Worm (Caenorhabditis elegans) whole organism, young adult: ENCODE measurements around the gene F23H11.5.

Experiments used
- B0019.2 ChIP-seq: fragments of 200-800 bp; sonication (Bioruptor generic); conservative IDR thresholded peaks from 2 replicates; pipeline ENCODE4 v1.3.6; 2022; ENCODE audit warnings: missing genetic modification reagents, missing genetic modification characterization, missing compliant biosample characterization
- B0261.1 ChIP-seq: sonication (generic microtip); optimal IDR thresholded peaks from 2 replicates; lab custom pipeline; 2016; ENCODE audit warnings: mild to moderate bottlenecking, missing genetic modification characterization, moderate library complexity, missing compliant biosample characterization
- D2030.7 ChIP-seq: fragments of 200-800 bp; sonication (Bioruptor generic); IDR thresholded peaks from 2 replicates; pipeline ENCODE4 v1.3.6; 2022; ENCODE audit warnings: missing genetic modification reagents, missing genetic modification characterization, missing compliant biosample characterization
- F10E7.11 ChIP-seq: sonication (generic microtip); optimal IDR thresholded peaks from 2 replicates; lab custom pipeline; 2017; ENCODE audit warnings: mild to moderate bottlenecking, missing genetic modification characterization, moderate library complexity, missing compliant biosample characterization
- F22D6.2 ChIP-seq: sonication (generic microtip); optimal IDR thresholded peaks from 2 replicates; lab custom pipeline; 2016; ENCODE audit warnings: mild to moderate bottlenecking, missing genetic modification characterization, missing compliant biosample characterization
- F52B5.7 ChIP-seq: sonication (generic microtip); optimal IDR thresholded peaks from 2 replicates; lab custom pipeline; 2016; ENCODE audit warnings: mild to moderate bottlenecking, missing genetic modification characterization, missing compliant biosample characterization
- F55B11.4 ChIP-seq: sonication (generic microtip); optimal IDR thresholded peaks from 2 replicates; lab custom pipeline; 2016; ENCODE audit warnings: missing compliant biosample characterization, missing genetic modification characterization, borderline replicate concordance; ENCODE audit not compliant: insufficient read depth
- T07F8.4 ChIP-seq: sonication (generic microtip); optimal IDR thresholded peaks from 2 replicates; lab custom pipeline; 2016; ENCODE audit warnings: mild to moderate bottlenecking, missing genetic modification characterization, moderate library complexity, missing compliant biosample characterization
- T26A5.8 ChIP-seq: sonication (generic microtip); optimal IDR thresholded peaks from 2 replicates; lab custom pipeline; 2016; ENCODE audit warnings: missing genetic modification characterization, missing compliant biosample characterization
- Y53F4B.3 ChIP-seq: fragments of 200-800 bp; sonication (Bioruptor generic); IDR thresholded peaks from 2 replicates; pipeline ENCODE4 v1.3.6; 2022; ENCODE audit warnings: missing genetic modification reagents, missing genetic modification characterization, missing compliant biosample characterization
- Y53G8AR.9 ChIP-seq: fragments of 200-800 bp; sonication (Bioruptor generic); conservative IDR thresholded peaks from 2 replicates; pipeline ENCODE4 v1.3.6; 2022; ENCODE audit warnings: missing genetic modification reagents, missing genetic modification characterization, missing compliant biosample characterization
- aptf-2 ChIP-seq: fragments of 200-800 bp; sonication (Bioruptor generic); conservative IDR thresholded peaks from 2 replicates; pipeline ENCODE4 v1.3.6; 2022; ENCODE audit warnings: missing genetic modification reagents, missing genetic modification characterization, missing compliant biosample characterization
- athp-1 ChIP-seq: sonication (generic microtip); optimal IDR thresholded peaks from 2 replicates; lab custom pipeline; 2017; ENCODE audit warnings: mild to moderate bottlenecking, missing genetic modification characterization, missing compliant biosample characterization
- attf-3 ChIP-seq: fragments of 200-800 bp; sonication (Bioruptor generic); conservative IDR thresholded peaks from 2 replicates; pipeline ENCODE4 v1.3.6; 2022; ENCODE audit warnings: missing genetic modification reagents, missing genetic modification characterization, missing compliant biosample characterization
- cebp-1 ChIP-seq, 2 experiments: fragments of 200-800 bp in 1 of 2; sonication (Bioruptor generic) in 1 of 2; sonication (generic microtip) in 1 of 2; IDR thresholded peaks in 1 of 2; optimal IDR thresholded peaks in 1 of 2; 2 replicates each; pipeline versions ENCODE4 v1.3.6 to Lab custom; 2017 to 2022; ENCODE audit warnings: missing compliant biosample characterization in 2 of 2, missing genetic modification characterization in 2 of 2, mild to moderate bottlenecking in 1 of 2, missing genetic modification reagents in 1 of 2, moderate library complexity in 1 of 2
- ceh-100 ChIP-seq: fragments of 200-800 bp; sonication (Bioruptor generic); IDR thresholded peaks from 2 replicates; pipeline ENCODE4 v1.3.6; 2022; ENCODE audit warnings: missing genetic modification reagents, missing genetic modification characterization, missing compliant biosample characterization
- ceh-58 ChIP-seq: fragments of 200-800 bp; sonication (Bioruptor generic); IDR thresholded peaks from 2 replicates; pipeline ENCODE4 v1.3.6; 2022; ENCODE audit warnings: missing genetic modification characterization, missing compliant biosample characterization
- chd-7 ChIP-seq: sonication (generic microtip); optimal IDR thresholded peaks from 2 replicates; lab custom pipeline; 2016; ENCODE audit warnings: mild to moderate bottlenecking, missing genetic modification characterization, moderate library complexity, missing compliant biosample characterization
- dpl-1 ChIP-seq: fragments of 150-350 bp; optimal IDR thresholded peaks from 2 replicates; lab custom pipeline; 2014; ENCODE audit warnings: missing biosample characterization, missing genetic modification reagents, missing genetic modification characterization
- efl-1 ChIP-seq: fragments of 150-350 bp; optimal IDR thresholded peaks from 2 replicates; lab custom pipeline; 2014; ENCODE audit warnings: missing biosample characterization, missing genetic modification reagents, missing genetic modification characterization
- ekl-4 ChIP-seq: fragments of 200-800 bp; sonication (Bioruptor generic); IDR thresholded peaks from 2 replicates; pipeline ENCODE4 v1.3.6; 2022; ENCODE audit warnings: missing genetic modification reagents, missing genetic modification characterization, missing compliant biosample characterization
- ets-4 ChIP-seq: fragments of 200-800 bp; sonication (Bioruptor generic); optimal IDR thresholded peaks from 2 replicates; lab custom pipeline; 2018; ENCODE audit warnings: mild to moderate bottlenecking, missing genetic modification characterization, missing compliant biosample characterization
- him-1 ChIP-seq: sonication (generic microtip); optimal IDR thresholded peaks from 2 replicates; lab custom pipeline; 2016; ENCODE audit warnings: missing genotype, missing genetic modification reagents, missing genetic modification characterization, missing compliant biosample characterization
- hmg-1.2 ChIP-seq: fragments of 200-800 bp; sonication (Bioruptor generic); IDR thresholded peaks from 2 replicates; pipeline ENCODE4 v1.3.6; 2022; ENCODE audit warnings: missing genetic modification reagents, missing genetic modification characterization, missing compliant biosample characterization
- lin-35 ChIP-seq, 3 experiments: fragments of 150-350 bp in 2 of 3; sonication (generic microtip) in 1 of 3; optimal IDR thresholded peaks; 2 replicates each; lab custom pipeline; 2014 to 2018; ENCODE audit warnings: missing biosample characterization in 3 of 3, missing genetic modification characterization in 3 of 3, missing genetic modification reagents in 3 of 3
- lin-40 ChIP-seq: sonication (generic microtip); optimal IDR thresholded peaks from 2 replicates; lab custom pipeline; 2016; ENCODE audit warnings: missing genetic modification characterization, mild to moderate bottlenecking, missing compliant biosample characterization, missing genotype, missing genetic modification reagents
- lin-54 ChIP-seq: fragments of 200-800 bp; sonication (Bioruptor generic); optimal IDR thresholded peaks from 2 replicates; lab custom pipeline; 2018; ENCODE audit warnings: mild to moderate bottlenecking, missing genetic modification characterization, missing compliant biosample characterization
- madf-3 ChIP-seq: fragments of 200-800 bp; sonication (Bioruptor generic); IDR thresholded peaks from 2 replicates; pipeline ENCODE4 v1.3.6; 2022; ENCODE audit warnings: missing genetic modification reagents, missing genetic modification characterization, missing compliant biosample characterization
- madf-6 ChIP-seq: fragments of 200-800 bp; sonication (Bioruptor generic); IDR thresholded peaks from 2 replicates; pipeline ENCODE4 v1.3.6; 2022; ENCODE audit warnings: missing genetic modification reagents, missing genetic modification characterization, missing compliant biosample characterization
- mcd-1 ChIP-seq: fragments of 200-800 bp; sonication (Bioruptor generic); IDR thresholded peaks from 2 replicates; pipeline ENCODE4 v1.3.6; 2022; ENCODE audit warnings: missing genetic modification reagents, missing genetic modification characterization, missing compliant biosample characterization
- nfyb-1 ChIP-seq: fragments of 200-800 bp; sonication (Bioruptor generic); IDR thresholded peaks from 2 replicates; pipeline ENCODE4 v1.3.6; 2022; ENCODE audit warnings: missing genetic modification reagents, missing genetic modification characterization, missing compliant biosample characterization
- nhr-80 ChIP-seq: sonication (generic microtip); optimal IDR thresholded peaks from 2 replicates; lab custom pipeline; 2016; ENCODE audit warnings: missing genetic modification characterization, missing compliant biosample characterization
- repo-1 ChIP-seq: sonication (generic microtip); optimal IDR thresholded peaks from 2 replicates; lab custom pipeline; 2017; ENCODE audit warnings: mild to moderate bottlenecking, missing genetic modification characterization, missing compliant biosample characterization
- snpc-1.1 ChIP-seq: sonication (generic microtip); optimal IDR thresholded peaks from 2 replicates; lab custom pipeline; 2017; ENCODE audit warnings: missing genetic modification characterization, mild to moderate bottlenecking, missing compliant biosample characterization, antibody characterized with exemption, moderate library complexity, missing genotype, missing genetic modification reagents; ENCODE audit not compliant: insufficient read depth
- somi-1 ChIP-seq: fragments of 200-800 bp; sonication (Bioruptor generic); optimal IDR thresholded peaks from 2 replicates; lab custom pipeline; 2018; ENCODE audit warnings: mild to moderate bottlenecking, missing genetic modification characterization, missing compliant biosample characterization
- sptf-2 ChIP-seq: fragments of 200-800 bp; sonication (Bioruptor generic); optimal IDR thresholded peaks from 2 replicates; lab custom pipeline; 2018; ENCODE audit warnings: mild to moderate bottlenecking, missing genetic modification characterization, missing compliant biosample characterization
- tlf-1 ChIP-seq: fragments of 200-800 bp; sonication (Bioruptor generic); optimal IDR thresholded peaks from 2 replicates; lab custom pipeline; 2018; ENCODE audit warnings: mild to moderate bottlenecking, missing genetic modification characterization, missing compliant biosample characterization
- ztf-26 ChIP-seq: sonication (generic microtip); optimal IDR thresholded peaks from 2 replicates; lab custom pipeline; 2017; ENCODE audit warnings: missing genetic modification characterization, missing compliant biosample characterization
- ztf-6 ChIP-seq: fragments of 200-800 bp; sonication (Bioruptor generic); IDR thresholded peaks from 2 replicates; pipeline ENCODE4 v1.3.6; 2022; ENCODE audit warnings: missing genetic modification reagents, missing genetic modification characterization, missing compliant biosample characterization

F23H11.5 gene

ce11 chrIII:907311-907710 is 3.1 kb downstream of the F23H11.5 start, which contains the start of gene F23H11.4:
TSS of gene F23H11.4 (minus strand) at chrIII:907539.
- TF ChIP-seq repo-1 (tag; lab: Kevin White, UChicago) (no peak), F55B11.4 (tag; lab: Kevin White, UChicago) (no peak), mcd-1 (GFP tag; lab: Robert Waterston, UW) (no peak), Y53G8AR.9 (GFP tag; lab: Robert Waterston, UW) (no peak), sptf-2 (GFP tag; lab: Kevin White, UChicago) (no peak), F52B5.7 (no peak), chd-7 (tag; lab: Kevin White, UChicago) (no peak), cebp-1 (GFP tag; IDR thresholded peaks at IDR 0.05; lab: Robert Waterston, UW) (no peak), cebp-1 (tag; optimal IDR thresholded peaks at IDR 0.05; lab: Kevin White, UChicago) (no peak)

ce11 chrIII:901600-902250 is 8.7 kb downstream of the F23H11.5 start:
- peak; percentile 47 for TF ChIP-seq dpl-1 (GFP tag; lab: Kevin White, UChicago)
- peak; percentile 41 for TF ChIP-seq lin-54 (GFP tag; lab: Kevin White, UChicago)
- peak; percentile 35; the same call in 1 of the 2 replicates for TF ChIP-seq madf-6 (GFP tag; lab: Robert Waterston, UW)
- no peak for TF ChIP-seq F10E7.11 (tag; lab: Kevin White, UChicago)
- TF ChIP-seq attf-3 (GFP tag; lab: Robert Waterston, UW) = 0 out of 2 replicates have a peak, but pooled peaks have one; percentile 8
- TF ChIP-seq tlf-1 (GFP tag; lab: Kevin White, UChicago) = no peak
- no peak for TF ChIP-seq B0261.1 (tag; lab: Kevin White, UChicago)
- TF ChIP-seq ztf-26 (tag; lab: Kevin White, UChicago) = peak; percentile 21
- no peak for TF ChIP-seq aptf-2 (GFP tag; lab: Robert Waterston, UW)
- TF ChIP-seq ztf-6 = no peak
- peak; percentile 11; the same call in 1 of the 2 replicates for TF ChIP-seq D2030.7 (GFP tag; lab: Robert Waterston, UW)
- peak; percentile 25 for TF ChIP-seq lin-40 (tag; lab: Kevin White, UChicago)
- TF ChIP-seq T26A5.8 (tag; lab: Kevin White, UChicago) = no peak
- TF ChIP-seq F22D6.2 = no peak
- no peak for TF ChIP-seq B0019.2
- peak in 1 of 3 experiments; percentile 39 for TF ChIP-seq lin-35 (GFP tag; optimal IDR thresholded peaks at IDR 0.05; lab: Kevin White, UChicago)
- TF ChIP-seq snpc-1.1 = no peak
- TF ChIP-seq ceh-58 = no peak
- peak; percentile 25 for TF ChIP-seq him-1
- peak; percentile 85 for TF ChIP-seq mcd-1 (GFP tag; lab: Robert Waterston, UW)
- peak; percentile 19 for TF ChIP-seq athp-1 (tag; lab: Kevin White, UChicago)
- no peak for TF ChIP-seq nfyb-1 (GFP tag; lab: Robert Waterston, UW)
- no peak for TF ChIP-seq ets-4
- no peak for TF ChIP-seq somi-1 (GFP tag; lab: Kevin White, UChicago)
- peak; percentile 54 for TF ChIP-seq nhr-80
- TF ChIP-seq efl-1 (GFP tag; lab: Kevin White, UChicago) = peak; percentile 57
- 0 out of 2 replicates have a peak, but pooled peaks have one; percentile 8 for TF ChIP-seq hmg-1.2 (GFP tag; lab: Robert Waterston, UW)

ce11 chrIII:901148-901547 is 9.2 kb downstream of the F23H11.5 start, which contains the start of gene sucl-2:
TSS of gene sucl-2 (minus strand) at chrIII:901412.
- TF ChIP-seq hmg-1.2 (GFP tag; lab: Robert Waterston, UW) (0 out of 2 replicates have a peak, but pooled peaks have one; percentile 8), T07F8.4 (no peak), ekl-4 (peak; percentile 33; the same call in 1 of the 2 replicates), ceh-100 (0 out of 2 replicates have a peak, but pooled peaks have one; percentile 9), madf-3 (GFP tag; lab: Robert Waterston, UW) (peak; percentile 68; the same call in 1 of the 2 replicates), Y53F4B.3 (no peak)
